Worm (Caenorhabditis elegans) whole organism, L4 larva: Measurements from ENCODE around the gene nhr-44.

Source experiments
- F37D6.2 ChIP-seq: sonication (generic microtip); optimal IDR thresholded peaks from 2 replicates; lab custom pipeline; 2016; ENCODE audit warnings: mild to moderate bottlenecking, missing genetic modification characterization, missing compliant biosample characterization
- F44E2.7 ChIP-seq: fragments of 200-800 bp; sonication (Bioruptor generic); IDR thresholded peaks from 2 replicates; pipeline ENCODE4 v2.1.2; 2022; ENCODE audit warnings: missing genetic modification characterization, missing compliant biosample characterization
- R02D3.7 ChIP-seq: fragments of 150-350 bp; sonication (generic microtip); optimal IDR thresholded peaks from 3 replicates; lab custom pipeline; 2014; ENCODE audit warnings: missing biosample characterization, missing genetic modification characterization
- T26A8.4 ChIP-seq: fragments of 200-800 bp; sonication (Bioruptor generic); IDR thresholded peaks from 2 replicates; pipeline ENCODE4 v1.3.6; 2022; ENCODE audit warnings: missing genetic modification characterization, missing compliant biosample characterization
- Y5F2A.4 ChIP-seq: fragments of 200-800 bp; sonication (Bioruptor generic); optimal IDR thresholded peaks from 2 replicates; lab custom pipeline; 2018; ENCODE audit warnings: mild to moderate bottlenecking, missing genetic modification characterization, missing compliant biosample characterization
- ZK546.5 ChIP-seq, 2 experiments: sonication (generic microtip); optimal IDR thresholded peaks; 2 replicates each; lab custom pipeline; 2017; ENCODE audit warnings: missing biosample characterization in 2 of 2, missing genetic modification characterization in 2 of 2
- aha-1 ChIP-seq: fragments of 150-350 bp; peaks from one replicate; lab custom pipeline; 2014; ENCODE audit warnings: missing biosample characterization, missing genetic modification characterization
- attf-4 ChIP-seq: sonication (generic microtip); optimal IDR thresholded peaks from 3 replicates; lab custom pipeline; 2017; ENCODE audit warnings: missing biosample characterization, missing genetic modification characterization
- ceh-20 ChIP-seq: fragments of 200-800 bp; sonication (Bioruptor generic); IDR thresholded peaks from 2 replicates; pipeline ENCODE4 v1.3.6; 2022; ENCODE audit warnings: missing genetic modification reagents, missing genetic modification characterization, missing compliant biosample characterization
- ceh-28 ChIP-seq: fragments of 150-350 bp; optimal IDR thresholded peaks from 2 replicates; lab custom pipeline; 2014; ENCODE audit warnings: missing biosample characterization, missing genetic modification reagents, missing genetic modification characterization
- ceh-44 ChIP-seq: fragments of 200-800 bp; sonication (Bioruptor generic); IDR thresholded peaks from 2 replicates; pipeline ENCODE4 v1.3.6; 2022; ENCODE audit warnings: missing genetic modification reagents, missing genetic modification characterization, missing compliant biosample characterization
- ceh-62 ChIP-seq: sonication (generic microtip); optimal IDR thresholded peaks from 2 replicates; lab custom pipeline; 2017; ENCODE audit warnings: missing biosample characterization, missing genetic modification characterization
- ceh-82 ChIP-seq: sonication (generic microtip); optimal IDR thresholded peaks from 2 replicates; lab custom pipeline; 2017; ENCODE audit warnings: missing biosample characterization, missing genetic modification characterization
- cey-2 ChIP-seq: sonication (generic microtip); optimal IDR thresholded peaks from 3 replicates; lab custom pipeline; 2017; ENCODE audit warnings: missing genetic modification characterization, mild to moderate bottlenecking, missing compliant biosample characterization, antibody characterized with exemption, borderline replicate concordance; ENCODE audit not compliant: insufficient read depth
- daf-16 ChIP-seq, 3 experiments: sonication (generic microtip); optimal IDR thresholded peaks; 2 replicates each; lab custom pipeline; 2016 to 2017; ENCODE audit warnings: missing genetic modification characterization in 3 of 3, missing genetic modification reagents in 3 of 3, mild to moderate bottlenecking in 2 of 3, missing compliant biosample characterization in 2 of 3, missing biosample characterization in 1 of 3, moderate library complexity in 1 of 3
- dmd-8 ChIP-seq: fragments of 200-800 bp; sonication (Bioruptor generic); IDR thresholded peaks from 2 replicates; pipeline ENCODE4 v1.3.6; 2022; ENCODE audit warnings: missing genetic modification characterization, missing compliant biosample characterization
- egl-27 ChIP-seq: sonication (generic microtip); optimal IDR thresholded peaks from 3 replicates; lab custom pipeline; 2017; ENCODE audit warnings: missing biosample characterization, missing genetic modification reagents, missing genetic modification characterization
- egl-43 ChIP-seq: fragments of 200-800 bp; sonication (Bioruptor generic); IDR thresholded peaks from 2 replicates; pipeline ENCODE4 v1.3.6; 2022; ENCODE audit warnings: missing genetic modification reagents, missing genetic modification characterization, missing compliant biosample characterization
- gei-8 ChIP-seq: fragments of 200-800 bp; sonication (Bioruptor generic); optimal IDR thresholded peaks from 2 replicates; lab custom pipeline; 2018; ENCODE audit warnings: mild to moderate bottlenecking, missing genetic modification characterization, missing compliant biosample characterization
- jun-1 ChIP-seq: fragments of 150-350 bp; optimal IDR thresholded peaks from 2 replicates; lab custom pipeline; 2014; ENCODE audit warnings: missing biosample characterization, missing genetic modification reagents, missing genetic modification characterization
- lin-15B ChIP-seq: fragments of 150-350 bp; sonication (generic microtip); optimal IDR thresholded peaks from 3 replicates; lab custom pipeline; 2014; ENCODE audit warnings: missing biosample characterization, missing genetic modification characterization
- lin-38 ChIP-seq: fragments of 200-800 bp; sonication (Bioruptor generic); IDR thresholded peaks from 2 replicates; pipeline ENCODE4 v1.3.6; 2022; ENCODE audit warnings: missing genetic modification reagents, missing genetic modification characterization, missing compliant biosample characterization
- lir-3 ChIP-seq: sonication (generic microtip); optimal IDR thresholded peaks from 2 replicates; lab custom pipeline; 2016; ENCODE audit warnings: mild to moderate bottlenecking, missing genetic modification characterization, missing compliant biosample characterization
- madf-5 ChIP-seq, 2 experiments: fragments of 200-800 bp; sonication (Bioruptor generic); IDR thresholded peaks; 2 replicates each; pipeline ENCODE4 v1.3.6; 2022; ENCODE audit warnings: missing compliant biosample characterization in 2 of 2, missing genetic modification characterization in 2 of 2
- mdl-1 ChIP-seq, 2 experiments: fragments of 150-350 bp in 1 of 2; sonication (generic microtip) in 1 of 2; optimal IDR thresholded peaks; 2 replicates each; lab custom pipeline; 2014 to 2017; ENCODE audit warnings: missing biosample characterization in 2 of 2, missing genetic modification characterization in 2 of 2
- mep-1 ChIP-seq: fragments of 150-350 bp; sonication (generic microtip); optimal IDR thresholded peaks from 3 replicates; lab custom pipeline; 2014; ENCODE audit warnings: missing biosample characterization, missing genetic modification characterization
- mxl-2 ChIP-seq: fragments of 200-800 bp; sonication (Bioruptor generic); conservative IDR thresholded peaks from 2 replicates; pipeline ENCODE4 v1.3.6; 2022; ENCODE audit warnings: missing genetic modification reagents, missing genetic modification characterization, missing compliant biosample characterization
- nhr-111 ChIP-seq: fragments of 200-800 bp; sonication (Bioruptor generic); optimal IDR thresholded peaks from 2 replicates; lab custom pipeline; 2018; ENCODE audit warnings: mild to moderate bottlenecking, missing genetic modification characterization, missing compliant biosample characterization
- nhr-237 ChIP-seq: sonication (generic microtip); optimal IDR thresholded peaks from 2 replicates; lab custom pipeline; 2017; ENCODE audit warnings: missing biosample characterization, missing genetic modification characterization
- nhr-25 ChIP-seq: sonication (generic microtip); optimal IDR thresholded peaks from 2 replicates; lab custom pipeline; 2017; ENCODE audit warnings: missing genetic modification characterization, mild to moderate bottlenecking, missing compliant biosample characterization, antibody characterized with exemption, moderate library complexity, borderline replicate concordance; ENCODE audit not compliant: insufficient read depth
- nhr-28 ChIP-seq: fragments of 150-350 bp; optimal IDR thresholded peaks from 2 replicates; lab custom pipeline; 2014; ENCODE audit warnings: missing biosample characterization, missing genetic modification characterization
- nhr-42 ChIP-seq: fragments of 200-800 bp; sonication (Bioruptor generic); IDR thresholded peaks from 2 replicates; pipeline ENCODE4 v1.3.6; 2022; ENCODE audit warnings: missing genetic modification characterization, missing compliant biosample characterization
- nhr-77 ChIP-seq: fragments of 150-350 bp; optimal IDR thresholded peaks from 2 replicates; lab custom pipeline; 2014; ENCODE audit warnings: missing biosample characterization, missing genetic modification characterization
- pha-4 ChIP-seq, 2 experiments: fragments of 150-350 bp in 1 of 2; fragments of 200-800 bp in 1 of 2; sonication (Bioruptor generic) in 1 of 2; IDR thresholded peaks in 1 of 2; optimal IDR thresholded peaks in 1 of 2; 2 replicates each; pipeline versions ENCODE4 v1.3.6 to Lab custom; 2014 to 2022; ENCODE audit warnings: missing genetic modification characterization in 2 of 2, missing genetic modification reagents in 2 of 2, missing biosample characterization in 1 of 2, missing compliant biosample characterization in 1 of 2
- sdz-12 ChIP-seq: fragments of 200-800 bp; sonication (Bioruptor generic); optimal IDR thresholded peaks from 2 replicates; lab custom pipeline; 2018; ENCODE audit warnings: mild to moderate bottlenecking, missing genetic modification characterization, missing compliant biosample characterization
- spr-1 ChIP-seq: sonication (generic microtip); optimal IDR thresholded peaks from 2 replicates; lab custom pipeline; 2016; ENCODE audit warnings: mild to moderate bottlenecking, missing genetic modification characterization, missing compliant biosample characterization
- spr-3 ChIP-seq: fragments of 200-800 bp; sonication (Bioruptor generic); optimal IDR thresholded peaks from 2 replicates; lab custom pipeline; 2018; ENCODE audit warnings: mild to moderate bottlenecking, missing genetic modification characterization, missing compliant biosample characterization
- tag-97 ChIP-seq: fragments of 200-800 bp; sonication (Bioruptor generic); IDR thresholded peaks from 2 replicates; pipeline ENCODE4 v1.3.6; 2022; ENCODE audit warnings: missing genetic modification characterization, missing compliant biosample characterization
- unc-39 ChIP-seq: sonication (generic microtip); optimal IDR thresholded peaks from 2 replicates; lab custom pipeline; 2017; ENCODE audit warnings: missing biosample characterization, missing genetic modification characterization
- unc-62 ChIP-seq, 3 experiments: fragments of 150-350 bp in 1 of 3; sonication (generic microtip); optimal IDR thresholded peaks in 2 of 3; peaks in 1 of 3; 1 replicate in 1 of 3; 2 replicates in 2 of 3; lab custom pipeline; 2014 to 2017; ENCODE audit warnings: missing biosample characterization in 3 of 3, missing genetic modification characterization in 3 of 3, missing genetic modification reagents in 3 of 3, missing genotype in 1 of 3
- vab-7 ChIP-seq: fragments of 200-800 bp; sonication (Bioruptor generic); IDR thresholded peaks from 2 replicates; pipeline ENCODE4 v1.3.6; 2022; ENCODE audit warnings: missing genetic modification reagents, missing genetic modification characterization, missing compliant biosample characterization
- zfp-2 ChIP-seq: sonication (generic microtip); optimal IDR thresholded peaks from 2 replicates; lab custom pipeline; 2016; ENCODE audit warnings: mild to moderate bottlenecking, missing genetic modification characterization, missing compliant biosample characterization

nhr-44 gene

ce11 chrV:8994272-8994671 lies 30.4 kb upstream of the nhr-44 start:
- TF ChIP-seq F37D6.2 (tag; lab: Kevin White, UChicago) = no peak
- no peak for TF ChIP-seq egl-27 (tag; lab: Kevin White, UChicago)
- no peak for TF ChIP-seq ceh-20
- TF ChIP-seq lin-15B = no peak
- TF ChIP-seq F44E2.7 (GFP tag; lab: Robert Waterston, UW) = no peak
- TF ChIP-seq aha-1 (tag; lab: Kevin White, UChicago) = peak; percentile 36
- TF ChIP-seq unc-62 (GFP tag; optimal IDR thresholded peaks at IDR 0.05 in 1 of 2; lab: Kevin White, UChicago) = peak in 1 of 2 experiments; percentile 33
- no peak for TF ChIP-seq unc-62 (tag; optimal IDR thresholded peaks at IDR 0.05; lab: Kevin White, UChicago)
- peak in 1 of 2 experiments; percentile 54 for TF ChIP-seq mdl-1 (tag; optimal IDR thresholded peaks at IDR 0.05; lab: Kevin White, UChicago)
- no peak for TF ChIP-seq jun-1 (tag; lab: Kevin White, UChicago)
- no peak for TF ChIP-seq ceh-44 (GFP tag; lab: Robert Waterston, UW)
- no peak for TF ChIP-seq ZK546.5 (tag; optimal IDR thresholded peaks at IDR 0.05; lab: Kevin White, UChicago)
- TF ChIP-seq nhr-28 (tag; lab: Kevin White, UChicago) = peak; percentile 39

- no peak for TF ChIP-seq zfp-2 (tag; lab: Kevin White, UChicago)
- no peak for TF ChIP-seq mep-1 (tag; lab: Kevin White, UChicago)
- TF ChIP-seq spr-1 (tag; lab: Kevin White, UChicago) = no peak
- TF ChIP-seq unc-39 (tag; lab: Kevin White, UChicago) = no peak
- TF ChIP-seq lin-38 (GFP tag; lab: Robert Waterston, UW) = no peak
- peak; percentile 89 for TF ChIP-seq aha-1 (tag; lab: Kevin White, UChicago)
- TF ChIP-seq, all 104 proteins: peak for 1
These were observed 27.8 kb upstream of the nhr-44 start, which contains the start of gene F59E11.6 for ce11 chrV:8991679-8992078. F59E11.6 (plus strand) TSS chrV:8991789.

ce11 chrV:8990194-8990649 lies 26.3 kb upstream of the nhr-44 start, which contains the start of gene F59E11.7:
F59E11.7 (plus strand) TSS chrV:8990244.
- TF ChIP-seq T26A8.4 (GFP tag; lab: Robert Waterston, UW) = no peak
- no peak for TF ChIP-seq unc-39 (tag; lab: Kevin White, UChicago)

DNA sequence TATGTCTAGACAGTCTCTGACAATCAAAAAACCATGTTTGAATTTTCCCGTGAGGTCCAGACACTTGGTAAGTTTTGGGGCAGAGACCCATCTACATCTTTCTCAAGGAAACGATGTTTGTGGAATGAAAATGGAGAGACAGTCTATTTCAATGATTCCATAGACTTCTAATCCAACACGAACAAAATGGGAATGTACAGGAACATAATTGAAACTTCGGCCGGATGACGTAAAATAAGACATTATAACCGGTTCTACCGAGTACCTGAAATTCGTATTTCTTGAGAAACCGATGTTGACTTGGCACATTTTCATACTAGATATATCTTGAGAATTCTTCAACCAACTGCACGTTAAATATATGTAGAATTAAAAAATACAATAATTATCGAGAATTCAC lies 24.2 kb upstream of the nhr-44 start, which contains the start of gene str-87:
TSS of gene str-87 (minus strand) at position 101 of the 400 bp plus-strand sequence.
- TF ChIP-seq madf-5 (GFP tag; IDR thresholded peaks at IDR 0.05; lab: Robert Waterston, UW) = no peak
- TF ChIP-seq nhr-28 (tag; lab: Kevin White, UChicago) = no peak
- TF ChIP-seq tag-97 (GFP tag; lab: Robert Waterston, UW) = no peak
- no peak for TF ChIP-seq nhr-111 (GFP tag; lab: Kevin White, UChicago)
- no peak for TF ChIP-seq gei-8
- TF ChIP-seq sdz-12 = no peak
- no peak for TF ChIP-seq daf-16 (GFP tag; optimal IDR thresholded peaks at IDR 0.05; lab: Kevin White, UChicago)
- no peak for TF ChIP-seq daf-16 (tag; optimal IDR thresholded peaks at IDR 0.05; lab: Kevin White, UChicago)
- TF ChIP-seq T26A8.4 (GFP tag; lab: Robert Waterston, UW) = no peak
- TF ChIP-seq cey-2 (tag; lab: Kevin White, UChicago) = no peak
- TF ChIP-seq ceh-82 = no peak
- TF ChIP-seq nhr-25 (tag; lab: Kevin White, UChicago) = no peak

ce11 chrV:8985740-8986139 lies 21.8 kb upstream of the nhr-44 start, which contains the start of gene str-85:
str-85 (minus strand) TSS chrV:8985840.
- TF ChIP-seq attf-4 (tag; lab: Kevin White, UChicago) (no peak), dmd-8 (no peak), R02D3.7 (tag; lab: Kevin White, UChicago) (no peak), nhr-77 (no peak), nhr-237 (tag; lab: Kevin White, UChicago) (no peak), Y5F2A.4 (no peak), mxl-2 (GFP tag; lab: Robert Waterston, UW) (no peak), lir-3 (tag; lab: Kevin White, UChicago) (no peak), ceh-62 (tag; lab: Kevin White, UChicago) (no peak), pha-4 (GFP tag; IDR thresholded peaks at IDR 0.05; lab: Robert Waterston, UW) (no peak), pha-4 (tag; optimal IDR thresholded peaks at IDR 0.05; lab: Kevin White, UChicago) (no peak), nhr-42 (GFP tag; lab: Robert Waterston, UW) (no peak), egl-43 (GFP tag; lab: Robert Waterston, UW) (no peak), vab-7 (no peak), aha-1 (tag; lab: Kevin White, UChicago) (no peak), ceh-28 (tag; lab: Kevin White, UChicago) (no peak), spr-3 (GFP tag; lab: Kevin White, UChicago) (no peak)
